Worm (Caenorhabditis elegans) whole organism, L4/young adult: ENCODE results near the gene tomm-70.

ENCODE experiments used
- W03F9.2 ChIP-seq: fragments of 150-350 bp; optimal IDR thresholded peaks from 2 replicates; lab custom pipeline; 2014; ENCODE audit warnings: missing biosample characterization, missing genetic modification characterization
- him-1 ChIP-seq: sonication (generic microtip); optimal IDR thresholded peaks from 2 replicates; lab custom pipeline; 2016; ENCODE audit warnings: missing genotype, missing genetic modification reagents, missing genetic modification characterization, missing compliant biosample characterization

ce11 chrIII:8749487-8749886 lies 5.1 kb downstream of the tomm-70 start, which contains the start of gene sma-2:
- TF ChIP-seq W03F9.2 (tag; lab: Kevin White, UChicago) (no peak), him-1 (no peak)
